Fruit fly (Drosophila melanogaster) whole organism, wandering third instar larva: Measurements from ENCODE around the gene CG18473.

Experiments used
- CG32264 ChIP-seq: fragments of 200-800 bp; sonication (Bioruptor generic); optimal IDR thresholded peaks from 2 replicates; lab custom pipeline; 2016; ENCODE audit warnings: missing biosample characterization, missing genetic modification characterization
- CrebA ChIP-seq: fragments of 200-800 bp; sonication (Bioruptor generic); optimal IDR thresholded peaks from 2 replicates; lab custom pipeline; 2016; ENCODE audit warnings: missing biosample characterization, mild to moderate bottlenecking, missing genetic modification characterization, borderline replicate concordance
- Dfd ChIP-seq: fragments of >200 bp; optimal IDR thresholded peaks from 2 replicates; lab custom pipeline; 2017; ENCODE audit warnings: missing biosample characterization, missing genetic modification characterization
- Dif ChIP-seq: fragments of 200-275, 200-300 bp; sonication (Bioruptor generic); optimal IDR thresholded peaks from 2 replicates; lab custom pipeline; 2018; ENCODE audit warnings: missing biosample characterization, missing genetic modification characterization; ENCODE audit not compliant: partially characterized antibody
- GATAd ChIP-seq: sonication (Bioruptor generic); optimal IDR thresholded peaks from 2 replicates; lab custom pipeline; 2016; ENCODE audit warnings: missing biosample characterization, missing genetic modification characterization
- HLH106 ChIP-seq: fragments of 200-800 bp; optimal IDR thresholded peaks from 3 replicates; lab custom pipeline; 2019; ENCODE audit warnings: missing biosample characterization, mild to moderate bottlenecking, missing genetic modification characterization, moderate library complexity
- Hnf4 ChIP-seq: fragments of 200-800 bp; sonication (Bioruptor generic); optimal IDR thresholded peaks from 2 replicates; lab custom pipeline; 2016; ENCODE audit warnings: missing biosample characterization, mild to moderate bottlenecking, missing genetic modification characterization
- Hr78 ChIP-seq: fragments of >200 bp; optimal IDR thresholded peaks from 2 replicates; lab custom pipeline; 2017; ENCODE audit warnings: missing biosample characterization, missing genetic modification characterization
- Hr83 ChIP-seq: fragments of 200-300 bp; sonication (Bioruptor generic); optimal IDR thresholded peaks from 2 replicates; lab custom pipeline; 2016; ENCODE audit warnings: missing biosample characterization, mild to moderate bottlenecking, missing genetic modification characterization, moderate library complexity; ENCODE audit not compliant: poor library complexity, severe bottlenecking
- Jra ChIP-seq: sonication (Bioruptor generic); optimal IDR thresholded peaks from 2 replicates; lab custom pipeline; 2016; ENCODE audit warnings: missing biosample characterization, missing genetic modification characterization
- Mio ChIP-seq: sonication (Bioruptor generic); optimal IDR thresholded peaks from 2 replicates; lab custom pipeline; 2016; ENCODE audit warnings: missing biosample characterization, missing genetic modification characterization
- Myc ChIP-seq: fragments of >200 bp; optimal IDR thresholded peaks from 2 replicates; lab custom pipeline; 2017
- N ChIP-seq: fragments of >200 bp; optimal IDR thresholded peaks from 2 replicates; lab custom pipeline; 2018; ENCODE audit warnings: missing biosample characterization, missing external identifiers, missing genetic modification characterization
- OdsH ChIP-seq: fragments of 200-800 bp; sonication (Bioruptor generic); optimal IDR thresholded peaks from 2 replicates; lab custom pipeline; 2016; ENCODE audit warnings: missing biosample characterization, mild to moderate bottlenecking, missing genetic modification characterization
- Rel ChIP-seq, 2 experiments: fragments of 200-800 bp; sonication (Bioruptor generic) in 1 of 2; optimal IDR thresholded peaks; 2 replicates in 1 of 2; 3 replicates in 1 of 2; lab custom pipeline; 2016 to 2019; ENCODE audit warnings: mild to moderate bottlenecking in 2 of 2, missing biosample characterization in 2 of 2, missing genetic modification characterization in 2 of 2, moderate library complexity in 1 of 2
- Sp1 ChIP-seq: fragments of 200-800 bp; sonication (Bioruptor generic); optimal IDR thresholded peaks from 3 replicates; lab custom pipeline; 2019; ENCODE audit warnings: missing biosample characterization, mild to moderate bottlenecking, missing genetic modification characterization, moderate library complexity
- Vsx2 ChIP-seq: fragments of 200-300, 225-300 bp; sonication (Bioruptor generic); optimal IDR thresholded peaks from 2 replicates; lab custom pipeline; 2018; ENCODE audit warnings: missing biosample characterization, missing genetic modification characterization; ENCODE audit not compliant: partially characterized antibody
- br ChIP-seq: fragments of 200-800 bp; sonication (Bioruptor generic); optimal IDR thresholded peaks from 2 replicates; lab custom pipeline; 2016; ENCODE audit warnings: missing biosample characterization, missing genetic modification characterization
- brk ChIP-seq: fragments of 200-800 bp; sonication (Bioruptor generic); optimal IDR thresholded peaks from 2 replicates; lab custom pipeline; 2016; ENCODE audit warnings: missing biosample characterization, mild to moderate bottlenecking, missing genetic modification characterization
- dl ChIP-seq, 2 experiments: fragments of 175-275, 200-275 bp in 1 of 2; fragments of 200-275 bp in 1 of 2; sonication (Bioruptor generic); optimal IDR thresholded peaks; lab custom pipeline; 2018; ENCODE audit warnings: mild to moderate bottlenecking in 2 of 2, missing biosample characterization in 2 of 2, missing genetic modification characterization in 2 of 2, moderate library complexity in 2 of 2; ENCODE audit not compliant: partially characterized antibody in 2 of 2, insufficient read depth in 1 of 2
- dmrt93B ChIP-seq: fragments of 200-800 bp; sonication (Bioruptor generic); optimal IDR thresholded peaks from 2 replicates; lab custom pipeline; 2018; ENCODE audit warnings: missing biosample characterization, mild to moderate bottlenecking, missing genetic modification characterization
- ey ChIP-seq: fragments of 200-800 bp; sonication (Bioruptor generic); optimal IDR thresholded peaks from 2 replicates; lab custom pipeline; 2016; ENCODE audit warnings: missing biosample characterization, missing genetic modification characterization
- fru ChIP-seq: fragments of 200-800 bp; sonication (Bioruptor generic); optimal IDR thresholded peaks from 3 replicates; lab custom pipeline; 2016; ENCODE audit warnings: missing biosample characterization, mild to moderate bottlenecking, missing genetic modification characterization
- h ChIP-seq: fragments of 200-800 bp; sonication (Bioruptor generic); optimal IDR thresholded peaks from 3 replicates; lab custom pipeline; 2016; ENCODE audit warnings: missing biosample characterization, mild to moderate bottlenecking, missing genetic modification characterization
- jim ChIP-seq: fragments of 175-275, 200-325 bp; sonication (Bioruptor generic); optimal IDR thresholded peaks from 2 replicates; lab custom pipeline; 2016; ENCODE audit warnings: missing biosample characterization, mild to moderate bottlenecking, missing genetic modification characterization
- lola ChIP-seq: fragments of >200 bp; optimal IDR thresholded peaks from 2 replicates; lab custom pipeline; 2017; ENCODE audit warnings: missing biosample characterization, missing genetic modification characterization
- pan ChIP-seq: fragments of >200 bp; optimal IDR thresholded peaks from 2 replicates; lab custom pipeline; 2017
- psq ChIP-seq: fragments of 200-800 bp; sonication (Bioruptor generic); optimal IDR thresholded peaks from 3 replicates; lab custom pipeline; 2017; ENCODE audit warnings: missing biosample characterization, mild to moderate bottlenecking, missing genetic modification characterization, moderate library complexity
- rgr ChIP-seq: fragments of 200-800 bp; sonication (Bioruptor generic); optimal IDR thresholded peaks from 3 replicates; lab custom pipeline; 2016; ENCODE audit warnings: missing biosample characterization, mild to moderate bottlenecking, missing genetic modification characterization
- sage ChIP-seq: fragments of 200-800 bp; sonication (Bioruptor generic); optimal IDR thresholded peaks from 2 replicates; lab custom pipeline; 2016; ENCODE audit warnings: missing biosample characterization, mild to moderate bottlenecking, missing genetic modification characterization
- sv ChIP-seq: fragments of 200-800 bp; sonication (Bioruptor generic); optimal IDR thresholded peaks from 3 replicates; lab custom pipeline; 2016; ENCODE audit warnings: missing biosample characterization, missing genetic modification characterization
- tai ChIP-seq: sonication (Bioruptor generic); optimal IDR thresholded peaks from 2 replicates; lab custom pipeline; 2016; ENCODE audit warnings: missing biosample characterization, missing genetic modification characterization
- usp ChIP-seq: fragments of >200 bp; optimal IDR thresholded peaks from 2 replicates; lab custom pipeline; 2017; ENCODE audit warnings: missing biosample characterization, missing genetic modification characterization
- woc ChIP-seq: sonication (Bioruptor generic); optimal IDR thresholded peaks from 2 replicates; lab custom pipeline; 2016; ENCODE audit warnings: missing biosample characterization, mild to moderate bottlenecking, missing genetic modification characterization

CG18473 gene

dm6 chr3R:9394385-9395042 lies 31.4 kb downstream of the CG18473 start, which contains the start of gene FER:
Gene FER (minus strand): TSS chr3R:9394546.
- TF ChIP-seq Sp1 (GFP tag; lab: Kevin White, UChicago), result peak; percentile 38
- no peak for TF ChIP-seq Vsx2 (GFP tag; lab: Kevin White, UChicago)
- no peak for TF ChIP-seq Jra (GFP tag; lab: Kevin White, UChicago)
- TF ChIP-seq Hr83, result peak; percentile 27
- TF ChIP-seq Hnf4 (GFP tag; lab: Kevin White, UChicago), result peak; percentile 57
- TF ChIP-seq CrebA, result no peak
- TF ChIP-seq Rel (GFP tag; optimal IDR thresholded peaks at IDR 0.05; lab: Kevin White, UChicago), result no peak
- peak; percentile 86 for TF ChIP-seq Rel (tag; optimal IDR thresholded peaks at IDR 0.05; lab: Kevin White, UChicago)
- peak; percentile 7 for TF ChIP-seq br (GFP tag; lab: Kevin White, UChicago)
- no peak for TF ChIP-seq Hr78
- no peak for TF ChIP-seq Mio (GFP tag; lab: Kevin White, UChicago)
- peak; percentile 89 for TF ChIP-seq Dif (GFP tag; lab: Kevin White, UChicago)
- TF ChIP-seq Dfd (GFP tag; lab: Kevin White, UChicago), result no peak
- TF ChIP-seq HLH106 (tag; lab: Kevin White, UChicago), result peak; percentile 15
- TF ChIP-seq sv, result peak; percentile 18
- TF ChIP-seq Myc (lab: Kevin White, UChicago), result peak; percentile 13
- TF ChIP-seq dmrt93B (GFP tag; lab: Kevin White, UChicago), result no peak
- TF ChIP-seq brk (GFP tag; lab: Kevin White, UChicago), result peak; percentile 46
- peak; percentile 32 for TF ChIP-seq rgr (GFP tag; lab: Kevin White, UChicago)
- no peak for TF ChIP-seq CG32264 (GFP tag; lab: Kevin White, UChicago)
- peak; percentile 71 to 87 for TF ChIP-seq dl (GFP tag; optimal IDR thresholded peaks at IDR 0.05; lab: Kevin White, UChicago; ENCODE audit: insufficient read depth in 1 of 2, partially characterized antibody in 2 of 2)
- TF ChIP-seq woc, result peak; percentile 64
- TF ChIP-seq tai (GFP tag; lab: Kevin White, UChicago), result no peak
- peak; percentile 35 for TF ChIP-seq h (GFP tag; lab: Kevin White, UChicago)
- peak; percentile 13 for TF ChIP-seq OdsH (GFP tag; lab: Kevin White, UChicago)
- no peak for TF ChIP-seq GATAd (GFP tag; lab: Kevin White, UChicago)
- peak; percentile 31 for TF ChIP-seq sage
- peak; percentile 34 for TF ChIP-seq jim (GFP tag; lab: Kevin White, UChicago)

dm6 chr3R:9395998-9396397 lies 32.9 kb downstream of the CG18473 start:
- TF ChIP-seq rgr (GFP tag; lab: Kevin White, UChicago) (no peak), dmrt93B (GFP tag; lab: Kevin White, UChicago) (no peak), woc (no peak), lola (GFP tag; lab: Kevin White, UChicago) (no peak), sage (no peak), tai (GFP tag; lab: Kevin White, UChicago) (no peak), Vsx2 (GFP tag; lab: Kevin White, UChicago) (no peak), N (GFP tag; lab: Kevin White, UChicago) (no peak), CG32264 (GFP tag; lab: Kevin White, UChicago) (no peak), Hnf4 (GFP tag; lab: Kevin White, UChicago) (no peak), OdsH (GFP tag; lab: Kevin White, UChicago) (no peak), GATAd (GFP tag; lab: Kevin White, UChicago) (no peak)

dm6 chr3R:9397890-9398289 lies 34.8 kb downstream of the CG18473 start, which contains the start of gene Or85f:
Gene Or85f (plus strand): TSS chr3R:9398190.
- TF ChIP-seq woc (no peak), Hnf4 (GFP tag; lab: Kevin White, UChicago) (no peak), psq (GFP tag; lab: Kevin White, UChicago) (no peak), Vsx2 (GFP tag; lab: Kevin White, UChicago) (no peak), pan (lab: Kevin White, UChicago) (no peak), tai (GFP tag; lab: Kevin White, UChicago) (no peak)

- no peak for TF ChIP-seq brk (GFP tag; lab: Kevin White, UChicago)
- TF ChIP-seq Jra (GFP tag; lab: Kevin White, UChicago), result no peak
- TF ChIP-seq pan (lab: Kevin White, UChicago), result no peak
- TF ChIP-seq ey (GFP tag; lab: Kevin White, UChicago), result no peak
- TF ChIP-seq jim (GFP tag; lab: Kevin White, UChicago), result no peak
- no peak for TF ChIP-seq Dif (GFP tag; lab: Kevin White, UChicago)
- no peak for TF ChIP-seq woc
- no peak for TF ChIP-seq CrebA
- no peak for TF ChIP-seq sv
- no peak for TF ChIP-seq Myc (lab: Kevin White, UChicago)
- no peak for TF ChIP-seq sage
- no peak for TF ChIP-seq fru
- TF ChIP-seq Sp1 (GFP tag; lab: Kevin White, UChicago), result no peak
- TF ChIP-seq Rel (GFP tag; optimal IDR thresholded peaks at IDR 0.05; lab: Kevin White, UChicago), result no peak
- no peak for TF ChIP-seq Rel (tag; optimal IDR thresholded peaks at IDR 0.05; lab: Kevin White, UChicago)
- no peak for TF ChIP-seq usp
Measured at dm6 chr3R:9399074-9399473, 36.0 kb downstream of the CG18473 start.
